Worm (Caenorhabditis elegans) whole organism, young adult: Measurements from ENCODE around the gene Y47D7A.3.

ENCODE experiments used
- T26A5.8 ChIP-seq: sonication (generic microtip); optimal IDR thresholded peaks from 2 replicates; lab custom pipeline; 2016; ENCODE audit warnings: missing genetic modification characterization, missing compliant biosample characterization
- fkh-3 ChIP-seq: sonication (generic microtip); optimal IDR thresholded peaks from 2 replicates; lab custom pipeline; 2016; ENCODE audit warnings: mild to moderate bottlenecking, missing genetic modification characterization, missing compliant biosample characterization
- hmg-1.2 ChIP-seq: fragments of 200-800 bp; sonication (Bioruptor generic); IDR thresholded peaks from 2 replicates; pipeline ENCODE4 v1.3.6; 2022; ENCODE audit warnings: missing genetic modification reagents, missing genetic modification characterization, missing compliant biosample characterization
- nhr-179 ChIP-seq: sonication (generic microtip); optimal IDR thresholded peaks from 2 replicates; lab custom pipeline; 2016; ENCODE audit warnings: mild to moderate bottlenecking, missing genetic modification characterization, missing compliant biosample characterization
- sea-2 ChIP-seq: fragments of 200-800 bp; sonication (Bioruptor generic); IDR thresholded peaks from 2 replicates; pipeline ENCODE4 v1.3.6; 2022; ENCODE audit warnings: missing genetic modification characterization, missing compliant biosample characterization
- snpc-3.4 ChIP-seq: sonication (generic microtip); optimal IDR thresholded peaks from 2 replicates; lab custom pipeline; 2017; ENCODE audit warnings: missing genetic modification characterization, mild to moderate bottlenecking, missing compliant biosample characterization, antibody characterized with exemption, moderate library complexity, missing genotype, missing genetic modification reagents

ce11 chrV:4450523-4451089 lies 39.9 kb downstream of the Y47D7A.3 start, which contains the start of gene rft-2:
- no peak for TF ChIP-seq nhr-179
- no peak for TF ChIP-seq sea-2 (GFP tag; lab: Robert Waterston, UW)
- TF ChIP-seq T26A5.8 (tag; lab: Kevin White, UChicago), result no peak
- TF ChIP-seq snpc-3.4 (tag; lab: Kevin White, UChicago), result no peak
- TF ChIP-seq fkh-3 (tag; lab: Kevin White, UChicago), result no peak
- TF ChIP-seq hmg-1.2 (GFP tag; lab: Robert Waterston, UW), result no peak
